Worm (Caenorhabditis elegans): ENCODE results near the gene rhr-1.

rhr-1 gene

ce11 chrV:5432499-5432898, 4.5 kb downstream of the rhr-1 start, which contains the start of gene F08F3.8:
Gene F08F3.8, minus strand, starts transcription at chrV:5432599.
- TF ChIP-seq ztf-11 (tag; optimal IDR thresholded peaks at IDR 0.05) (no peak), jun-1 (tag; optimal IDR thresholded peaks at IDR 0.05) (no peak), madf-5 (GFP tag; IDR thresholded peaks at IDR 0.05) (no peak), dpl-1 (GFP tag; optimal IDR thresholded peaks at IDR 0.05) (no peak), ceh-20 (GFP tag; IDR thresholded peaks at IDR 0.05) (no peak), F37D6.2 (tag; optimal IDR thresholded peaks at IDR 0.05) (no peak), dmd-6 (GFP tag; IDR thresholded peaks at IDR 0.05) (no peak), zag-1 (tag; optimal IDR thresholded peaks at IDR 0.05) (no peak), zip-2 (tag; optimal IDR thresholded peaks at IDR 0.05) (no peak), tra-1 (GFP tag; IDR thresholded peaks at IDR 0.05) (no peak)

ce11 chrV:5433020-5433419, 5.1 kb downstream of the rhr-1 start, which contains the start of gene acl-6:
Gene acl-6, plus strand, starts transcription at chrV:5433386.
- TF ChIP-seq madf-9 (GFP tag; conservative IDR thresholded peaks at IDR 0.05) (no peak), egl-27 (tag; optimal IDR thresholded peaks at IDR 0.05) (no peak), madf-5 (GFP tag; IDR thresholded peaks at IDR 0.05) (no peak), lin-13 (GFP tag; optimal IDR thresholded peaks at IDR 0.05) (peak; percentile 59), Y105C5A.15 (GFP tag; IDR thresholded peaks at IDR 0.05) (no peak), hlh-30 (tag; optimal IDR thresholded peaks at IDR 0.05; ENCODE audit: insufficient read depth) (peak; percentile 67), dmd-9 (GFP tag; IDR thresholded peaks at IDR 0.05) (no peak), ZK337.2 (GFP tag; IDR thresholded peaks at IDR 0.05) (no peak), mxl-3 (GFP tag; optimal IDR thresholded peaks at IDR 0.05) (peak; percentile 67), vab-7 (GFP tag; IDR thresholded peaks at IDR 0.05) (no peak), nhr-11 (tag; optimal IDR thresholded peaks at IDR 0.05) (peak; percentile 3), ztf-11 (tag; optimal IDR thresholded peaks at IDR 0.05) (no peak), mes-2 (tag; optimal IDR thresholded peaks at IDR 0.05; ENCODE audit: poor library complexity, severe bottlenecking) (peak; percentile 79), unc-39 (tag; optimal IDR thresholded peaks at IDR 0.05) (no peak), lsy-2 (tag; optimal IDR thresholded peaks at IDR 0.05) (peak in 1 of 2 experiments; percentile 85), unc-130 (GFP tag; optimal IDR thresholded peaks at IDR 0.05) (no peak), T26A8.4 (GFP tag; IDR thresholded peaks at IDR 0.05) (no peak), lin-15B (tag; optimal IDR thresholded peaks at IDR 0.05) (no peak), zip-2 (tag; optimal IDR thresholded peaks at IDR 0.05) (no peak), snpc-1.2 (GFP tag; IDR thresholded peaks at IDR 0.05) (no peak), mxl-2 (GFP tag; conservative IDR thresholded peaks at IDR 0.05) (no peak), R02D3.7 (tag; optimal IDR thresholded peaks at IDR 0.05) (no peak), lim-7 (GFP tag; IDR thresholded peaks at IDR 0.05) (no peak), duxl-1 (tag; optimal IDR thresholded peaks at IDR 0.05; ENCODE audit: poor library complexity) (no peak), ces-1 (GFP tag; optimal IDR thresholded peaks at IDR 0.05) (no peak), mdt-29 (GFP tag; IDR thresholded peaks at IDR 0.05) (no peak), F10B5.3 (tag; optimal IDR thresholded peaks at IDR 0.05) (no peak), zfp-2 (tag; optimal IDR thresholded peaks at IDR 0.05) (no peak), Y5F2A.4 (GFP tag; optimal IDR thresholded peaks at IDR 0.05) (no peak), dmd-6 (GFP tag; IDR thresholded peaks at IDR 0.05) (peak; percentile 90), lin-1 (GFP tag; IDR thresholded peaks at IDR 0.05) (0 out of 2 replicates have a peak, but pooled peaks have one; percentile 34), F37D6.2 (tag; optimal IDR thresholded peaks at IDR 0.05) (no peak), tra-1 (GFP tag; IDR thresholded peaks at IDR 0.05) (peak; percentile 71; the same call in 1 of the 2 replicates), arid-1 (GFP tag; conservative IDR thresholded peaks at IDR 0.05) (no peak), aly-2 (tag; optimal IDR thresholded peaks at IDR 0.05) (no peak), lin-29 (GFP tag; IDR thresholded peaks at IDR 0.05) (no peak), daf-16 (GFP tag; optimal IDR thresholded peaks at IDR 0.05) (peak in 1 of 2 experiments; percentile 22), daf-16 (tag; optimal IDR thresholded peaks at IDR 0.05) (peak; percentile 85), nhr-76 (tag; optimal IDR thresholded peaks at IDR 0.05) (no peak), pqm-1 (tag; optimal IDR thresholded peaks at IDR 0.05) (peak; percentile 99), unc-62 (GFP tag; optimal IDR thresholded peaks at IDR 0.05 in 1 of 2) (no peak), unc-62 (tag; optimal IDR thresholded peaks at IDR 0.05) (no peak), lin-39 (tag; optimal IDR thresholded peaks at IDR 0.05) (no peak), cey-2 (tag; optimal IDR thresholded peaks at IDR 0.05; ENCODE audit: borderline replicate concordance, insufficient read depth) (no peak), nhr-6 (tag; optimal IDR thresholded peaks at IDR 0.05) (peak; percentile 47)

All from whole organism, L4 larva.